Worm (Caenorhabditis elegans) whole organism, mixed stage, embryonic: ENCODE results near the gene F58F9.3.

Experiments used
- M03D4.4 ChIP-seq: sonication (generic microtip); optimal IDR thresholded peaks from 2 replicates; lab custom pipeline; 2017; ENCODE audit warnings: mild to moderate bottlenecking, missing genetic modification characterization, missing compliant biosample characterization
- bed-3 ChIP-seq: fragments of 200-800 bp; sonication (Bioruptor generic); optimal IDR thresholded peaks from 3 replicates; lab custom pipeline; 2018; ENCODE audit warnings: mild to moderate bottlenecking, missing genetic modification characterization, moderate library complexity, missing compliant biosample characterization
- ceh-39 ChIP-seq: fragments of 150-350 bp; optimal IDR thresholded peaks from 2 replicates; lab custom pipeline; 2014; ENCODE audit warnings: missing biosample characterization, missing genetic modification characterization
- ceh-43 ChIP-seq: fragments of 200-800 bp; sonication (Bioruptor generic); optimal IDR thresholded peaks from 2 replicates; lab custom pipeline; 2018; ENCODE audit warnings: mild to moderate bottlenecking, missing genetic modification characterization, moderate library complexity, missing compliant biosample characterization
- ceh-83 ChIP-seq: fragments of 200-800 bp; sonication (Bioruptor generic); optimal IDR thresholded peaks from 2 replicates; lab custom pipeline; 2018; ENCODE audit warnings: mild to moderate bottlenecking, missing genetic modification characterization, missing compliant biosample characterization
- ces-1 ChIP-seq: fragments of 150-350 bp; optimal IDR thresholded peaks from 2 replicates; lab custom pipeline; 2014; ENCODE audit warnings: missing biosample characterization, missing genetic modification reagents, missing genetic modification characterization
- cnd-1 ChIP-seq: fragments of 200-800 bp; sonication (Bioruptor generic); optimal IDR thresholded peaks from 2 replicates; lab custom pipeline; 2018; ENCODE audit warnings: mild to moderate bottlenecking, missing genetic modification characterization, missing compliant biosample characterization
- drap-1 ChIP-seq: fragments of 200-800 bp; sonication (Bioruptor generic); optimal IDR thresholded peaks from 3 replicates; lab custom pipeline; 2018; ENCODE audit warnings: mild to moderate bottlenecking, missing genetic modification characterization, missing compliant biosample characterization
- elt-1 ChIP-seq: sonication (generic microtip); optimal IDR thresholded peaks from 2 replicates; lab custom pipeline; 2017; ENCODE audit warnings: missing genetic modification characterization, mild to moderate bottlenecking, missing compliant biosample characterization, antibody characterized with exemption, moderate library complexity, borderline replicate concordance; ENCODE audit not compliant: insufficient read depth
- flh-1 ChIP-seq: fragments of 200-800 bp; sonication (Bioruptor generic); optimal IDR thresholded peaks from 2 replicates; lab custom pipeline; 2018; ENCODE audit warnings: mild to moderate bottlenecking, missing genetic modification characterization, moderate library complexity, missing compliant biosample characterization
- ham-2 ChIP-seq: fragments of 200-800 bp; sonication (Bioruptor generic); optimal IDR thresholded peaks from 2 replicates; lab custom pipeline; 2018; ENCODE audit warnings: mild to moderate bottlenecking, missing genetic modification characterization, missing compliant biosample characterization
- hlh-1 ChIP-seq: fragments of 150-350 bp; optimal IDR thresholded peaks from 2 replicates; lab custom pipeline; 2014; ENCODE audit warnings: missing biosample characterization, missing genetic modification reagents, missing genetic modification characterization
- lin-13 ChIP-seq: fragments of 150-350 bp; optimal IDR thresholded peaks from 2 replicates; lab custom pipeline; 2014; ENCODE audit warnings: missing biosample characterization, missing genetic modification characterization
- lin-32 ChIP-seq: fragments of 200-800 bp; sonication (Bioruptor generic); optimal IDR thresholded peaks from 2 replicates; lab custom pipeline; 2018; ENCODE audit warnings: mild to moderate bottlenecking, missing genetic modification characterization, missing compliant biosample characterization
- lsy-2 ChIP-seq: fragments of 150-350 bp; optimal IDR thresholded peaks from 2 replicates; lab custom pipeline; 2014; ENCODE audit warnings: missing biosample characterization, missing genetic modification characterization
- mab-5 ChIP-seq: fragments of 150-350 bp; optimal IDR thresholded peaks from 2 replicates; lab custom pipeline; 2014; ENCODE audit warnings: missing biosample characterization, missing genetic modification characterization
- mep-1 ChIP-seq: fragments of 150-350 bp; optimal IDR thresholded peaks from 2 replicates; lab custom pipeline; 2017; ENCODE audit warnings: missing biosample characterization, missing genetic modification reagents, missing genetic modification characterization, inconsistent platforms
- mls-2 ChIP-seq: sonication (generic microtip); optimal IDR thresholded peaks from 2 replicates; lab custom pipeline; 2016; ENCODE audit warnings: mild to moderate bottlenecking, missing genetic modification characterization, moderate library complexity, missing compliant biosample characterization
- nhr-12 ChIP-seq: fragments of 150-350 bp; optimal IDR thresholded peaks from 2 replicates; lab custom pipeline; 2014; ENCODE audit warnings: missing biosample characterization, missing genetic modification characterization
- nhr-2 ChIP-seq: fragments of 150-350 bp; optimal IDR thresholded peaks from 2 replicates; lab custom pipeline; 2014; ENCODE audit warnings: missing biosample characterization, missing genetic modification characterization
- nhr-237 ChIP-seq: fragments of 150-350 bp; optimal IDR thresholded peaks from 2 replicates; lab custom pipeline; 2014; ENCODE audit warnings: missing biosample characterization, missing genetic modification characterization
- nhr-28 ChIP-seq: fragments of 150-350 bp; optimal IDR thresholded peaks from 2 replicates; lab custom pipeline; 2014; ENCODE audit warnings: missing biosample characterization, missing genetic modification characterization
- pha-4 ChIP-seq: fragments of 150-350 bp; optimal IDR thresholded peaks from 2 replicates; lab custom pipeline; 2018; ENCODE audit warnings: missing biosample characterization, missing genetic modification reagents, missing genetic modification characterization
- sem-2 ChIP-seq: fragments of 200-800 bp; sonication (Bioruptor generic); optimal IDR thresholded peaks from 2 replicates; lab custom pipeline; 2018; ENCODE audit warnings: mild to moderate bottlenecking, missing genetic modification characterization, missing compliant biosample characterization
- snpc-4 ChIP-seq: fragments of 150-350 bp; optimal IDR thresholded peaks from 2 replicates; lab custom pipeline; 2014; ENCODE audit warnings: missing biosample characterization, missing genetic modification characterization
- sptf-1 ChIP-seq: sonication (generic microtip); optimal IDR thresholded peaks from 2 replicates; lab custom pipeline; 2017; ENCODE audit warnings: mild to moderate bottlenecking, missing genetic modification characterization, moderate library complexity, missing compliant biosample characterization
- tbx-8 ChIP-seq: fragments of 200-800 bp; sonication (Bioruptor generic); optimal IDR thresholded peaks from 2 replicates; lab custom pipeline; 2018; ENCODE audit warnings: mild to moderate bottlenecking, missing genetic modification characterization, moderate library complexity, missing compliant biosample characterization
- unc-120 ChIP-seq: sonication (generic microtip); optimal IDR thresholded peaks from 2 replicates; lab custom pipeline; 2017; ENCODE audit warnings: missing genetic modification characterization, missing compliant biosample characterization; ENCODE audit not compliant: poor library complexity, severe bottlenecking
- unc-39 ChIP-seq: fragments of 150-350 bp; optimal IDR thresholded peaks from 2 replicates; lab custom pipeline; 2014; ENCODE audit warnings: missing biosample characterization, missing genetic modification characterization
- zip-8 ChIP-seq: fragments of 150-350 bp; optimal IDR thresholded peaks from 2 replicates; lab custom pipeline; 2014; ENCODE audit warnings: missing biosample characterization, missing genetic modification characterization
- ztf-11 ChIP-seq: fragments of 150-350 bp; optimal IDR thresholded peaks from 2 replicates; lab custom pipeline; 2014; ENCODE audit warnings: missing biosample characterization, missing genetic modification characterization

Gene F58F9.3

DNA sequence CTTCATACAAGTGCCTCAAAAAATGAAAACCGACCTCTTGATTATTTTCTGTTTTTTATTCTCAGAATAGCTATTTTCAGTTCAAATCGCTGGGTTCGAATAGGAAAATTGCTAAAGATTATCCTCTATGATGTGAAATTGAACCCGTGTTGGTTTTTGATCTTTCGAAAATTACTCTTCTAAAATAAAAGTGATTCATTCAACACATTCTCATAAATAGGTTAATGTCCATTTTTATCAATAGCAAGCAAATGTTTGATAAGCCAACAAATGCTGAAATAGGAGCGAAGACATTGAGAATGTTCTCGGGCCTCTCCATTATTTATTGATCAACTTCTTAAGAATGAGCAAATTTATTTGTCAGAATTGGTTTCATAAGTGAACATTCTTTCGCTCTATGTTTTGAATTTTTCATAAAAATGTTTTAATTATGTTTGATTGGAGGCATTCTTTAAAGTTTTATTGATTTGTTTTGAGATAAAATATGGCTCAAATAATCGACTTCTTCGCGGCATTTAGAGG is at the start of gene F58F9.3:
F58F9.3 (plus strand) TSS at position 472 of the 522 bp plus-strand sequence.
- TF ChIP-seq hlh-1 (tag; lab: Kevin White, UChicago) (no peak), sptf-1 (tag; lab: Kevin White, UChicago) (no peak), lin-32 (GFP tag; lab: Kevin White, UChicago) (no peak), mep-1 (tag; lab: Kevin White, UChicago) (no peak), ztf-11 (tag; lab: Kevin White, UChicago) (no peak), mls-2 (tag; lab: Kevin White, UChicago) (no peak), lin-13 (tag; lab: Kevin White, UChicago) (no peak), nhr-12 (tag; lab: Kevin White, UChicago) (no peak), drap-1 (GFP tag; lab: Kevin White, UChicago) (no peak), lsy-2 (tag; lab: Kevin White, UChicago) (no peak), ceh-83 (GFP tag; lab: Kevin White, UChicago) (no peak), zip-8 (tag; lab: Kevin White, UChicago) (no peak), nhr-2 (tag; lab: Kevin White, UChicago) (no peak)

DNA sequence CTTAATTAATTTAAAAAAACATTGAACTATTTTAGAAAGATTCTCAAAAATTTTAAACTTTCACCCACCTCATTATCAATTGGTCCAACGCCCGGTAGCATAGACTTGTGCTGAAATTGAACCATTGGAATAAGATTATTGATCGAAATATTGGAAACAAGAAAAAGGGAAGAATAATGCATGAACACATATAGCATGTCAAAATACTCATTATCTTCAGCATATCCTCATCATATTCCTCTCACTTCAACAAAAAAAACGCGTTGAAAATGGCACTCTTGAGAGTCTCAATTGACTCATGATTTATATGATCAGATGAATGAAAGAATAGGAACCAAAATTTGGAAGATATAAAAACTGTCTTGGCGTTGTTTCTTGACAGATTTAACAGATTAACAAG is 49.3 kb upstream of the F58F9.3 start, which contains the start of gene unc-77:
unc-77 (minus strand) TSS at position 101 of the 400 bp plus-strand sequence.
- TF ChIP-seq unc-39 (tag; lab: Kevin White, UChicago): no peak
- TF ChIP-seq unc-120 (tag; lab: Kevin White, UChicago): no peak
- no peak for TF ChIP-seq tbx-8 (GFP tag; lab: Kevin White, UChicago)
- TF ChIP-seq ztf-11 (tag; lab: Kevin White, UChicago): no peak
- no peak for TF ChIP-seq mab-5 (tag; lab: Kevin White, UChicago)
- no peak for TF ChIP-seq cnd-1 (tag; lab: Kevin White, UChicago)
- no peak for TF ChIP-seq bed-3 (GFP tag; lab: Kevin White, UChicago)
- no peak for TF ChIP-seq ceh-39 (tag; lab: Kevin White, UChicago)
- TF ChIP-seq ham-2 (GFP tag; lab: Kevin White, UChicago): no peak
- no peak for TF ChIP-seq nhr-12 (tag; lab: Kevin White, UChicago)
- TF ChIP-seq ces-1 (GFP tag; lab: Kevin White, UChicago): no peak
- no peak for TF ChIP-seq nhr-2 (tag; lab: Kevin White, UChicago)
- TF ChIP-seq, all 35 proteins: peak for 0

DNA sequence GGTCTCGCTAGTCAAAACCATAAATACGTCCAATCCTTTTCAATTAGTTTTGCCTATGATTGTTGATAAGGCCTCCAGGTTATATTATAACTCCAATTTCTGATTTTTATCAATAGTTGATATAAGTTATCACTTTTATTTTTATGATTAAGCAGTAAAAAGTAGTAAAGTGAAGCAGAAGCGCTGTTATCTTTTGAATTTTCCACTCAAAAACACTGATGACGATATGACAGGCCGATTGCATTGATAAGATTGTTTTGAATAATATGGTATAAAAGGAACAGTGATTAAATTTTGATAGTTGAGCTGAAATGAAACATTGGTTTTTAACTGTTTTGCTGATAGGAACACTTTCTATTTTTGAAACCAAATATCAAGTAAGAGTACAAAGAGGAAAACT is 47.5 kb upstream of the F58F9.3 start, which contains the start of gene asp-9:
asp-9 (plus strand) TSS at position 312 of the 400 bp plus-strand sequence.
- no peak for TF ChIP-seq ceh-43 (GFP tag; lab: Kevin White, UChicago)
- no peak for TF ChIP-seq mab-5 (tag; lab: Kevin White, UChicago)
- TF ChIP-seq unc-120 (tag; lab: Kevin White, UChicago): no peak
- TF ChIP-seq hlh-1 (tag; lab: Kevin White, UChicago): no peak
- TF ChIP-seq snpc-4 (tag; lab: Kevin White, UChicago): no peak
- TF ChIP-seq nhr-237 (tag; lab: Kevin White, UChicago): no peak
- TF ChIP-seq pha-4 (tag; lab: Kevin White, UChicago): no peak
- TF ChIP-seq ham-2 (GFP tag; lab: Kevin White, UChicago): no peak
- no peak for TF ChIP-seq elt-1 (tag; lab: Kevin White, UChicago)
- TF ChIP-seq unc-39 (tag; lab: Kevin White, UChicago): no peak
- no peak for TF ChIP-seq ces-1 (GFP tag; lab: Kevin White, UChicago)
- TF ChIP-seq ztf-11 (tag; lab: Kevin White, UChicago): no peak
- TF ChIP-seq lsy-2 (tag; lab: Kevin White, UChicago): no peak
- no peak for TF ChIP-seq M03D4.4 (tag; lab: Kevin White, UChicago)
- TF ChIP-seq nhr-28 (tag; lab: Kevin White, UChicago): no peak
- TF ChIP-seq nhr-2 (tag; lab: Kevin White, UChicago): no peak
- no peak for TF ChIP-seq lin-32 (GFP tag; lab: Kevin White, UChicago)

DNA sequence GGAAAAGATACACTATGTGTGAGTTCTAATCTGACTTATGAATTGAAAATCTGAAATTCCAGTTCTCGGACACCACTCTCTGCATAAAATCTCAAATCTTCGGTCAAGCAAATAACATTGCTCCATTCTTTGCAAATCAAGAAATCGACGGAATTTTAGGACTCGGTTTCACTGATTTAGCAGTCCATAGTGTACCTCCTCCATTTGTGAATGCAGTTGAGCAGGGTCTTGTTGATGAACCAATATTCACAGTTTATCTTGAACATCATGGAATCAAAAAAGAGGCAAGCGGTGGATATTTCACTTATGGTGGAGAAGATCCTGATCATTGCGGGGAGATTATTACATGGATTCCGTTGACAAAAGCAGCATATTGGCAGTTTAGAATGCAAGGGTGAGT is 45.9 kb upstream of the F58F9.3 start:
- TF ChIP-seq flh-1 (GFP tag; lab: Kevin White, UChicago) (no peak), sptf-1 (tag; lab: Kevin White, UChicago) (no peak), sem-2 (GFP tag; lab: Kevin White, UChicago) (no peak), pha-4 (tag; lab: Kevin White, UChicago) (no peak), lin-32 (GFP tag; lab: Kevin White, UChicago) (no peak), elt-1 (tag; lab: Kevin White, UChicago) (no peak), mab-5 (tag; lab: Kevin White, UChicago) (no peak), drap-1 (GFP tag; lab: Kevin White, UChicago) (no peak), nhr-12 (tag; lab: Kevin White, UChicago) (no peak), hlh-1 (tag; lab: Kevin White, UChicago) (no peak), zip-8 (tag; lab: Kevin White, UChicago) (no peak), mep-1 (tag; lab: Kevin White, UChicago) (no peak)
